Worm (Caenorhabditis elegans): ENCODE results near the gene Y46E12A.2.

Gene Y46E12A.2

ce11 chrIII:1743081-1743480 lies 15.7 kb upstream of the Y46E12A.2 start (continued):
- no peak for TF ChIP-seq cebp-1 (GFP tag; IDR thresholded peaks at IDR 0.05)
- TF ChIP-seq cebp-1 (tag; optimal IDR thresholded peaks at IDR 0.05): peak; percentile 25
- 0 out of 2 replicates have a peak, but pooled peaks have one; percentile 20 for TF ChIP-seq F33H1.4 (GFP tag; IDR thresholded peaks at IDR 0.05)
- TF ChIP-seq mcd-1 (GFP tag; IDR thresholded peaks at IDR 0.05): peak; percentile 32; the same call in 1 of the 2 replicates
- peak; percentile 20; the same call in 1 of the 2 replicates for TF ChIP-seq madf-6 (GFP tag; IDR thresholded peaks at IDR 0.05)
- TF ChIP-seq tbp1 (GFP tag; optimal IDR thresholded peaks at IDR 0.05): peak; percentile 86
- peak; percentile 21 for TF ChIP-seq ztf-18 (tag; optimal IDR thresholded peaks at IDR 0.05)
- TF ChIP-seq F57A8.1 (GFP tag; optimal IDR thresholded peaks at IDR 0.05): peak; percentile 20
- TF ChIP-seq nhr-90 (tag; optimal IDR thresholded peaks at IDR 0.05): peak; percentile 48
- TF ChIP-seq hsf-1 (GFP tag; IDR thresholded peaks at IDR 0.05): 0 out of 2 replicates have a peak, but pooled peaks have one; percentile 13
- no peak for TF ChIP-seq nfya-1 (tag; optimal IDR thresholded peaks at IDR 0.05; ENCODE audit: borderline replicate concordance, insufficient read depth)
- TF ChIP-seq D2030.7 (GFP tag; IDR thresholded peaks at IDR 0.05): peak; percentile 30; the same call in 1 of the 2 replicates

ce11 chrIII:1743488-1744020 lies 15.2 kb upstream of the Y46E12A.2 start:
- TF ChIP-seq B0261.1 (tag; optimal IDR thresholded peaks at IDR 0.05): peak; percentile 6
- TF ChIP-seq C06A6.2 (GFP tag; conservative IDR thresholded peaks at IDR 0.05): no peak
- TF ChIP-seq akir-1 (GFP tag; optimal IDR thresholded peaks at IDR 0.05): no peak

ce11 chrIII:1744486-1744885 lies 14.2 kb upstream of the Y46E12A.2 start:
- no peak for TF ChIP-seq zim-3 (tag; optimal IDR thresholded peaks at IDR 0.05)
- TF ChIP-seq lin-40 (tag; optimal IDR thresholded peaks at IDR 0.05): no peak
- TF ChIP-seq Y95B8A.8 (GFP tag; IDR thresholded peaks at IDR 0.05): 0 out of 2 replicates have a peak, but pooled peaks have one; percentile 17
- no peak for TF ChIP-seq let-607 (tag; optimal IDR thresholded peaks at IDR 0.05)
- TF ChIP-seq madf-8 (GFP tag; conservative IDR thresholded peaks at IDR 0.05): no peak
- no peak for TF ChIP-seq xnd-1 (tag; optimal IDR thresholded peaks at IDR 0.05)
- TF ChIP-seq ets-4 (GFP tag; optimal IDR thresholded peaks at IDR 0.05): no peak
- TF ChIP-seq athp-1 (tag; optimal IDR thresholded peaks at IDR 0.05): peak; percentile 20
- peak; percentile 91 for TF ChIP-seq tbp1 (GFP tag; optimal IDR thresholded peaks at IDR 0.05)
- TF ChIP-seq attf-3 (GFP tag; conservative IDR thresholded peaks at IDR 0.05): no peak
- TF ChIP-seq snpc-3.4 (tag; optimal IDR thresholded peaks at IDR 0.05): peak; percentile 29
- no peak for TF ChIP-seq F52B5.7 (tag; optimal IDR thresholded peaks at IDR 0.05)
- no peak for TF ChIP-seq dpl-1 (GFP tag; optimal IDR thresholded peaks at IDR 0.05)
- TF ChIP-seq B0261.1 (tag; optimal IDR thresholded peaks at IDR 0.05): peak; percentile 71
- no peak for TF ChIP-seq let-526 (GFP tag; IDR thresholded peaks at IDR 0.05)
- peak; percentile 72 for TF ChIP-seq rpc-1 (optimal IDR thresholded peaks at IDR 0.05)
- TF ChIP-seq rpc-1 (tag; optimal IDR thresholded peaks at IDR 0.05): peak; percentile 90
- peak; percentile 78 for TF ChIP-seq lin-26 (GFP tag; IDR thresholded peaks at IDR 0.05)
- TF ChIP-seq zfh-2 (GFP tag; conservative IDR thresholded peaks at IDR 0.05): no peak
- no peak for TF ChIP-seq nhr-27 (tag; optimal IDR thresholded peaks at IDR 0.05)
- no peak for TF ChIP-seq nhr-179 (tag; optimal IDR thresholded peaks at IDR 0.05)
- TF ChIP-seq F10E7.11 (tag; optimal IDR thresholded peaks at IDR 0.05): no peak
- no peak for TF ChIP-seq ztf-22 (GFP tag; optimal IDR thresholded peaks at IDR 0.05)
- TF ChIP-seq sptf-2 (GFP tag; optimal IDR thresholded peaks at IDR 0.05): no peak
- TF ChIP-seq C06A6.2 (GFP tag; conservative IDR thresholded peaks at IDR 0.05): no peak
- no peak for TF ChIP-seq sea-2 (GFP tag; IDR thresholded peaks at IDR 0.05)
- no peak for TF ChIP-seq snpc-1.3 (tag; optimal IDR thresholded peaks at IDR 0.05; ENCODE audit: insufficient read depth)
- TF ChIP-seq lin-54 (GFP tag; optimal IDR thresholded peaks at IDR 0.05): peak; percentile 28
- TF ChIP-seq rcor-1 (GFP tag; IDR thresholded peaks at IDR 0.05): no peak
- TF ChIP-seq die-1 (tag; optimal IDR thresholded peaks at IDR 0.05): peak; percentile 72
- TF ChIP-seq efl-1 (GFP tag; optimal IDR thresholded peaks at IDR 0.05): no peak
- TF ChIP-seq mel-28 (tag; optimal IDR thresholded peaks at IDR 0.05; ENCODE audit: borderline replicate concordance): no peak
- TF ChIP-seq ztf-18 (tag; optimal IDR thresholded peaks at IDR 0.05): peak; percentile 52
- TF ChIP-seq lin-35 (GFP tag; optimal IDR thresholded peaks at IDR 0.05): no peak

Data from whole organism, young adult.